Fruit fly (Drosophila melanogaster): ENCODE measurements around the gene CG2129.

DNA sequence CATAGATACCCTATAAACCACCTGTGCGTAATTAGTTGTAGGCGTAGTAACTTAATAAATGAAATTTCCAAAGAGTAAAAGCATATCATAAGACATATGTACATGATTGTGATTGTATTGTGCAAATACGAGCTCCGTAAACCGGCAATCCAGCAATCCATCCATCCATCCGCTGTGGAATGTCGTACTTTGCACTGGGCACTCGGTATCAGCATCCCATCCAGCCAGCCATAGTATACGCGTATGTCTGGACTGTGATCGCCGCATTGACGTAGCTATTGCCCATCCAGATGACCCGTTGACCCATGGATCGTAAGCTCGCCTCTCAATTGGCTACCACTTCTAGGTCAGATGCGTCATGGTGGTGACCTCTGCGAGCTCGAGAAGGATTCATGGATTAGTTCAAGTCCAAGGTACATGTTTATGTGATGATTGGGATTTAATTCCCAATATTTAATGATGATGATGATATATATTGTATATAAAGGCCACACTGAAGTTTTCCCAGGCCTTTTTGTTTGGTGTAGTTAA lies 13.4 kb downstream of the CG2129 start:
- TF ChIP-seq CG11617 (GFP tag; optimal IDR thresholded peaks at IDR 0.05), result no peak
- TF ChIP-seq Mnt (GFP tag; optimal IDR thresholded peaks at IDR 0.05), result no peak
- no peak for TF ChIP-seq cic (GFP tag; optimal IDR thresholded peaks at IDR 0.05)
- no peak for TF ChIP-seq CG14711 (tag; optimal IDR thresholded peaks at IDR 0.05)
- TF ChIP-seq ovo (GFP tag; optimal IDR thresholded peaks at IDR 0.05), result no peak
- no peak for TF ChIP-seq Clk (GFP tag; optimal IDR thresholded peaks at IDR 0.05)
- no peak for TF ChIP-seq CG5204 (GFP tag; optimal IDR thresholded peaks at IDR 0.05)
- TF ChIP-seq toe (GFP tag; optimal IDR thresholded peaks at IDR 0.05), result no peak
